Worm (Caenorhabditis elegans) whole organism, L4 larva: ENCODE measurements around the gene spin-3.

Experiments used
- F10B5.3 ChIP-seq: sonication (generic microtip); optimal IDR thresholded peaks from 2 replicates; lab custom pipeline; 2016; ENCODE audit warnings: mild to moderate bottlenecking, missing genetic modification characterization, missing compliant biosample characterization
- F37D6.2 ChIP-seq: sonication (generic microtip); optimal IDR thresholded peaks from 2 replicates; lab custom pipeline; 2016; ENCODE audit warnings: mild to moderate bottlenecking, missing genetic modification characterization, missing compliant biosample characterization
- F49E8.2 ChIP-seq: sonication (generic microtip); optimal IDR thresholded peaks from 2 replicates; lab custom pipeline; 2016; ENCODE audit warnings: missing compliant biosample characterization, mild to moderate bottlenecking, missing genetic modification characterization, borderline replicate concordance
- aha-1 ChIP-seq: fragments of 150-350 bp; peaks from one replicate; lab custom pipeline; 2014; ENCODE audit warnings: missing biosample characterization, missing genetic modification characterization
- aly-2 ChIP-seq: sonication (generic microtip); optimal IDR thresholded peaks from 2 replicates; lab custom pipeline; 2018; ENCODE audit warnings: missing biosample characterization, missing genetic modification characterization
- ama-1 ChIP-seq: fragments of 150-350 bp; optimal IDR thresholded peaks from 2 replicates; lab custom pipeline; 2014; ENCODE audit warnings: inconsistent platforms, mixed read lengths
- arid-1 ChIP-seq: fragments of 200-800 bp; sonication (Bioruptor generic); conservative IDR thresholded peaks from 2 replicates; pipeline ENCODE4 v1.3.6; 2022; ENCODE audit warnings: missing genetic modification reagents, missing genetic modification characterization, missing compliant biosample characterization
- attf-4 ChIP-seq: sonication (generic microtip); optimal IDR thresholded peaks from 3 replicates; lab custom pipeline; 2017; ENCODE audit warnings: missing biosample characterization, missing genetic modification characterization
- ceh-20 ChIP-seq: fragments of 200-800 bp; sonication (Bioruptor generic); IDR thresholded peaks from 2 replicates; pipeline ENCODE4 v1.3.6; 2022; ENCODE audit warnings: missing genetic modification reagents, missing genetic modification characterization, missing compliant biosample characterization
- ceh-28 ChIP-seq: fragments of 150-350 bp; optimal IDR thresholded peaks from 2 replicates; lab custom pipeline; 2014; ENCODE audit warnings: missing biosample characterization, missing genetic modification reagents, missing genetic modification characterization
- ctbp-1 ChIP-seq: fragments of 200-800 bp; sonication (Bioruptor generic); IDR thresholded peaks from 2 replicates; pipeline ENCODE4 v1.3.6; 2022; ENCODE audit warnings: missing genetic modification reagents, missing genetic modification characterization, missing compliant biosample characterization
- daf-16 ChIP-seq, 3 experiments: sonication (generic microtip); optimal IDR thresholded peaks; 2 replicates each; lab custom pipeline; 2016 to 2017; ENCODE audit warnings: missing genetic modification characterization in 3 of 3, missing genetic modification reagents in 3 of 3, mild to moderate bottlenecking in 2 of 3, missing compliant biosample characterization in 2 of 3, missing biosample characterization in 1 of 3, moderate library complexity in 1 of 3
- daf-8 ChIP-seq: fragments of 200-800 bp; sonication (Bioruptor generic); IDR thresholded peaks from 2 replicates; pipeline ENCODE4 v1.3.6; 2022; ENCODE audit warnings: missing genetic modification characterization, missing compliant biosample characterization
- dmd-6 ChIP-seq: fragments of 200-800 bp; sonication (Bioruptor generic); IDR thresholded peaks from 2 replicates; pipeline ENCODE4 v1.3.6; 2022; ENCODE audit warnings: missing genetic modification reagents, missing genetic modification characterization, missing compliant biosample characterization
- dmd-9 ChIP-seq: fragments of 200-800 bp; sonication (Bioruptor generic); IDR thresholded peaks from 2 replicates; pipeline ENCODE4 v1.3.6; 2022; ENCODE audit warnings: missing genetic modification reagents, missing genetic modification characterization, missing compliant biosample characterization
- dve-1 ChIP-seq: sonication (generic microtip); optimal IDR thresholded peaks from 2 replicates; lab custom pipeline; 2017; ENCODE audit warnings: antibody characterized with exemption, mild to moderate bottlenecking, missing genetic modification characterization, missing compliant biosample characterization; ENCODE audit not compliant: insufficient read depth
- egl-43 ChIP-seq: fragments of 200-800 bp; sonication (Bioruptor generic); IDR thresholded peaks from 2 replicates; pipeline ENCODE4 v1.3.6; 2022; ENCODE audit warnings: missing genetic modification reagents, missing genetic modification characterization, missing compliant biosample characterization
- hif-1 ChIP-seq, 2 experiments: sonication (generic microtip); optimal IDR thresholded peaks; 2 replicates each; lab custom pipeline; 2016 to 2017; ENCODE audit warnings: missing compliant biosample characterization in 2 of 2, missing genetic modification characterization in 2 of 2, missing genetic modification reagents in 2 of 2, missing genotype in 2 of 2, mild to moderate bottlenecking in 1 of 2
- hlh-11 ChIP-seq: fragments of 200-800 bp; sonication (Bioruptor generic); optimal IDR thresholded peaks from 2 replicates; lab custom pipeline; 2018; ENCODE audit warnings: mild to moderate bottlenecking, missing genetic modification characterization, missing compliant biosample characterization
- hlh-30 ChIP-seq: sonication (generic microtip); optimal IDR thresholded peaks from 2 replicates; lab custom pipeline; 2017; ENCODE audit warnings: antibody characterized with exemption, mild to moderate bottlenecking, missing genetic modification characterization, missing compliant biosample characterization; ENCODE audit not compliant: insufficient read depth
- jun-1 ChIP-seq: fragments of 150-350 bp; optimal IDR thresholded peaks from 2 replicates; lab custom pipeline; 2014; ENCODE audit warnings: missing biosample characterization, missing genetic modification reagents, missing genetic modification characterization
- lim-7 ChIP-seq: fragments of 200-800 bp; sonication (Bioruptor generic); IDR thresholded peaks from 2 replicates; pipeline ENCODE4 v1.3.6; 2022; ENCODE audit warnings: missing genetic modification characterization, missing compliant biosample characterization
- lin-1 ChIP-seq: fragments of 200-800 bp; sonication (Bioruptor generic); IDR thresholded peaks from 2 replicates; pipeline ENCODE4 v1.3.6; 2022; ENCODE audit warnings: missing genetic modification reagents, missing genetic modification characterization, missing compliant biosample characterization
- lin-15B ChIP-seq: fragments of 150-350 bp; sonication (generic microtip); optimal IDR thresholded peaks from 3 replicates; lab custom pipeline; 2014; ENCODE audit warnings: missing biosample characterization, missing genetic modification characterization
- lin-29 ChIP-seq: fragments of 200-800 bp; sonication (Bioruptor generic); IDR thresholded peaks from 2 replicates; pipeline ENCODE4 v1.3.6; 2022; ENCODE audit warnings: missing genetic modification reagents, missing genetic modification characterization, missing compliant biosample characterization
- madf-5 ChIP-seq, 2 experiments: fragments of 200-800 bp; sonication (Bioruptor generic); IDR thresholded peaks; 2 replicates each; pipeline ENCODE4 v1.3.6; 2022; ENCODE audit warnings: missing compliant biosample characterization in 2 of 2, missing genetic modification characterization in 2 of 2
- mdl-1 ChIP-seq, 2 experiments: fragments of 150-350 bp in 1 of 2; sonication (generic microtip) in 1 of 2; optimal IDR thresholded peaks; 2 replicates each; lab custom pipeline; 2014 to 2017; ENCODE audit warnings: missing biosample characterization in 2 of 2, missing genetic modification characterization in 2 of 2
- mes-2 ChIP-seq: sonication (generic microtip); optimal IDR thresholded peaks from 2 replicates; lab custom pipeline; 2016; ENCODE audit warnings: missing genotype, mild to moderate bottlenecking, missing genetic modification characterization, missing compliant biosample characterization; ENCODE audit not compliant: poor library complexity, severe bottlenecking
- mxl-3 ChIP-seq: fragments of 200-800 bp; sonication (Bioruptor generic); optimal IDR thresholded peaks from 2 replicates; lab custom pipeline; 2018; ENCODE audit warnings: mild to moderate bottlenecking, missing genetic modification characterization, missing compliant biosample characterization
- nhr-10 ChIP-seq: fragments of 150-350 bp; optimal IDR thresholded peaks from 2 replicates; lab custom pipeline; 2014; ENCODE audit warnings: missing biosample characterization, missing genetic modification characterization
- nhr-11 ChIP-seq: fragments of 150-350 bp; optimal IDR thresholded peaks from 2 replicates; lab custom pipeline; 2014; ENCODE audit warnings: missing biosample characterization, missing genetic modification characterization
- nhr-25 ChIP-seq: sonication (generic microtip); optimal IDR thresholded peaks from 2 replicates; lab custom pipeline; 2017; ENCODE audit warnings: missing genetic modification characterization, mild to moderate bottlenecking, missing compliant biosample characterization, antibody characterized with exemption, moderate library complexity, borderline replicate concordance; ENCODE audit not compliant: insufficient read depth
- nhr-28 ChIP-seq: fragments of 150-350 bp; optimal IDR thresholded peaks from 2 replicates; lab custom pipeline; 2014; ENCODE audit warnings: missing biosample characterization, missing genetic modification characterization
- nhr-41 ChIP-seq: fragments of 200-800 bp; sonication (Bioruptor generic); IDR thresholded peaks from 2 replicates; pipeline ENCODE4 v1.3.6; 2022; ENCODE audit warnings: missing genetic modification reagents, missing genetic modification characterization, missing compliant biosample characterization
- nhr-48 ChIP-seq: sonication (generic microtip); optimal IDR thresholded peaks from 2 replicates; lab custom pipeline; 2016; ENCODE audit warnings: mild to moderate bottlenecking, missing genetic modification characterization, missing compliant biosample characterization
- nhr-6 ChIP-seq: fragments of 150-350 bp; optimal IDR thresholded peaks from 2 replicates; lab custom pipeline; 2014; ENCODE audit warnings: missing biosample characterization, missing genetic modification characterization
- nhr-76 ChIP-seq: fragments of 150-350 bp; optimal IDR thresholded peaks from 2 replicates; lab custom pipeline; 2014; ENCODE audit warnings: missing biosample characterization, missing genetic modification characterization
- php-3 ChIP-seq: fragments of 200-800 bp; sonication (Bioruptor generic); IDR thresholded peaks from 2 replicates; pipeline ENCODE4 v1.3.6; 2022; ENCODE audit warnings: missing genetic modification reagents, missing genetic modification characterization, missing compliant biosample characterization
- pqm-1 ChIP-seq: sonication (generic microtip); optimal IDR thresholded peaks from 2 replicates; lab custom pipeline; 2017; ENCODE audit warnings: missing biosample characterization, missing genetic modification characterization
- skn-1 ChIP-seq: fragments of 150-350 bp; optimal IDR thresholded peaks from 2 replicates; lab custom pipeline; 2014; ENCODE audit warnings: missing biosample characterization, missing genetic modification characterization
- snpc-4 ChIP-seq: fragments of 150-350 bp; optimal IDR thresholded peaks from 2 replicates; lab custom pipeline; 2014; ENCODE audit warnings: missing biosample characterization, missing genetic modification characterization
- spr-1 ChIP-seq: sonication (generic microtip); optimal IDR thresholded peaks from 2 replicates; lab custom pipeline; 2016; ENCODE audit warnings: mild to moderate bottlenecking, missing genetic modification characterization, missing compliant biosample characterization
- unc-130 ChIP-seq: sonication (generic microtip); optimal IDR thresholded peaks from 2 replicates; lab custom pipeline; 2016; ENCODE audit warnings: missing genetic modification reagents, missing genetic modification characterization, missing compliant biosample characterization
- unc-62 ChIP-seq, 3 experiments: fragments of 150-350 bp in 1 of 3; sonication (generic microtip); optimal IDR thresholded peaks in 2 of 3; peaks in 1 of 3; 1 replicate in 1 of 3; 2 replicates in 2 of 3; lab custom pipeline; 2014 to 2017; ENCODE audit warnings: missing biosample characterization in 3 of 3, missing genetic modification characterization in 3 of 3, missing genetic modification reagents in 3 of 3, missing genotype in 1 of 3
- zip-11 ChIP-seq: fragments of 200-800 bp; sonication (Bioruptor generic); IDR thresholded peaks from 2 replicates; pipeline ENCODE4 v1.3.6; 2022; ENCODE audit warnings: missing genetic modification characterization, missing compliant biosample characterization

spin-3 gene

DNA sequence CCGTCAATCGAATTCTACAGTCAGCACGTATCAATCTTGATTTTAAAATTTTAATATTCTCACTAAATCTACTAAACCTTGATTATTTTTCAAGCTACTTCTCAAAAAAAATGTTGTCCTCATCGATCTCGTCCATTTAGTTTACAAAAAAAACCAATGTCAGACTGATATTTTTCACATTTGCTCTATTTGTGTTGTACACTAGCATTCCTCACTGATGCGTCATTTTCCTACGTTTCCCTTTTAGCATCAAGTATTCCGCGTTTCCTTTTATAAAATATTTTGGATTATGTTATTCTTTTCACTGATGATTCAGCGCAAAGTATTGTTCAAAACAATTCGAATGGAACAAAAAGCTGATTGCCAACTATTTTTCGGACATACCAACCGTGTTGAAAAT, 9.4 kb downstream of the spin-3 start, which contains the start of gene ttr-34:
TSS of gene ttr-34 (plus strand) at position 301 of the 400 bp plus-strand sequence.
- TF ChIP-seq php-3 (GFP tag; lab: Robert Waterston, UW) = no peak
- peak in 1 of 2 experiments; percentile 14 for TF ChIP-seq unc-62 (GFP tag; optimal IDR thresholded peaks at IDR 0.05 in 1 of 2; lab: Kevin White, UChicago)
- TF ChIP-seq unc-62 (tag; optimal IDR thresholded peaks at IDR 0.05; lab: Kevin White, UChicago) = no peak
- peak; percentile 32 for TF ChIP-seq dve-1 (tag; lab: Kevin White, UChicago)

DNA sequence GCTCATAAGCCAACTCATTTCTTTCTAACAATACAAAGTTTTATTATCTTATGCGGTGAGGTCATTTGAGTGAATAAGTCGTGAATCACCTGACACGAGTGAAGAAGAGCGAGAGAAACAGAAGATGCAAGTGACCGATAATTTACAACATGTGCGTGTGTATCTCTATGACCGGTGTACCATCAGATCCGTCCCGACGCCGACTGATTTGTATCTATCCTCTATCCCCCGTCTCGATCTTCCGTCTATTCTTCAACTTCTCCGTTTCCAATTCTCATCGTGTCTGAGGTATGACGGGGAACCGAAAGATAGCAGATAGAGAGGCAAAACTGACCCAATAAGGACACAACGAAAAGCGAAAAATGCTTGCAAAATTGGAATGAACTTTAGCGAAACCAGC, 11.4 kb downstream of the spin-3 start, which contains the start of gene F09A5.3:
TSS of gene F09A5.3 (plus strand) at position 162 of the 400 bp plus-strand sequence.
- TF ChIP-seq jun-1 (tag; lab: Kevin White, UChicago) (no peak), zip-11 (GFP tag; lab: Robert Waterston, UW) (no peak), dve-1 (tag; lab: Kevin White, UChicago) (peak; percentile 14), nhr-6 (no peak), unc-130 (no peak), unc-62 (GFP tag; optimal IDR thresholded peaks at IDR 0.05 in 1 of 2; lab: Kevin White, UChicago) (peak in 1 of 2 experiments; percentile 99), unc-62 (tag; optimal IDR thresholded peaks at IDR 0.05; lab: Kevin White, UChicago) (no peak), attf-4 (no peak), snpc-4 (tag; lab: Kevin White, UChicago) (no peak), daf-16 (GFP tag; optimal IDR thresholded peaks at IDR 0.05; lab: Kevin White, UChicago) (no peak), daf-16 (tag; optimal IDR thresholded peaks at IDR 0.05; lab: Kevin White, UChicago) (no peak), nhr-28 (tag; lab: Kevin White, UChicago) (peak; percentile 21), pqm-1 (tag; lab: Kevin White, UChicago) (no peak), spr-1 (tag; lab: Kevin White, UChicago) (no peak), lin-1 (GFP tag; lab: Robert Waterston, UW) (no peak), madf-5 (GFP tag; IDR thresholded peaks at IDR 0.05; lab: Robert Waterston, UW) (no peak), nhr-11 (tag; lab: Kevin White, UChicago) (peak; percentile 6), aha-1 (tag; lab: Kevin White, UChicago) (peak; percentile 5), nhr-76 (no peak), daf-8 (GFP tag; lab: Robert Waterston, UW) (no peak), aly-2 (tag; lab: Kevin White, UChicago) (no peak), hlh-11 (tag; lab: Kevin White, UChicago) (peak; percentile 66), ceh-20 (no peak), hlh-30 (tag; lab: Kevin White, UChicago) (peak; percentile 91), F37D6.2 (no peak), hif-1 (tag; optimal IDR thresholded peaks at IDR 0.05; lab: Kevin White, UChicago) (no peak), lin-29 (GFP tag; lab: Robert Waterston, UW) (no peak), mdl-1 (tag; optimal IDR thresholded peaks at IDR 0.05; lab: Kevin White, UChicago) (peak in 1 of 2 experiments; percentile 56), arid-1 (0 out of 2 replicates have a peak, but pooled peaks have one; percentile 19), F49E8.2 (tag; lab: Kevin White, UChicago) (no peak), nhr-10 (tag; lab: Kevin White, UChicago) (no peak), dmd-6 (GFP tag; lab: Robert Waterston, UW) (peak; percentile 31; the same call in 1 of the 2 replicates), egl-43 (GFP tag; lab: Robert Waterston, UW) (no peak), mes-2 (tag; lab: Kevin White, UChicago) (peak; percentile 17), lin-15B (tag; lab: Kevin White, UChicago) (no peak), mxl-3 (GFP tag; lab: Kevin White, UChicago) (peak; percentile 79), nhr-25 (tag; lab: Kevin White, UChicago) (no peak), ceh-28 (tag; lab: Kevin White, UChicago) (no peak), skn-1 (tag; lab: Kevin White, UChicago) (no peak), ctbp-1 (no peak), ama-1 (lab: Kevin White, UChicago) (no peak), lim-7 (GFP tag; lab: Robert Waterston, UW) (no peak), php-3 (GFP tag; lab: Robert Waterston, UW) (peak; percentile 53; the same call in 1 of the 2 replicates), F10B5.3 (peak; percentile 8), dmd-9 (GFP tag; lab: Robert Waterston, UW) (no peak), nhr-48 (tag; lab: Kevin White, UChicago) (no peak), nhr-41 (GFP tag; lab: Robert Waterston, UW) (no peak)
